Worm (Caenorhabditis elegans) whole organism, mixed stage, embryonic: ENCODE measurements around the gene fbxa-147.
A peak's percentile ranks its signal among the peaks of the same experiment; 100 is the strongest.

Experiments
- M03D4.4 ChIP-seq: sonication (generic microtip); optimal IDR thresholded peaks from 2 replicates; lab custom pipeline; 2017; ENCODE audit warnings: mild to moderate bottlenecking, missing genetic modification characterization, missing compliant biosample characterization
- bed-3 ChIP-seq: fragments of 200-800 bp; sonication (Bioruptor generic); optimal IDR thresholded peaks from 3 replicates; lab custom pipeline; 2018; ENCODE audit warnings: mild to moderate bottlenecking, missing genetic modification characterization, moderate library complexity, missing compliant biosample characterization
- blmp-1 ChIP-seq: fragments of 150-350 bp; optimal IDR thresholded peaks from 2 replicates; lab custom pipeline; 2014; ENCODE audit warnings: missing biosample characterization, missing genetic modification characterization
- ceh-39 ChIP-seq: fragments of 150-350 bp; optimal IDR thresholded peaks from 2 replicates; lab custom pipeline; 2014; ENCODE audit warnings: missing biosample characterization, missing genetic modification characterization
- ceh-43 ChIP-seq: fragments of 200-800 bp; sonication (Bioruptor generic); optimal IDR thresholded peaks from 2 replicates; lab custom pipeline; 2018; ENCODE audit warnings: mild to moderate bottlenecking, missing genetic modification characterization, moderate library complexity, missing compliant biosample characterization
- ceh-83 ChIP-seq: fragments of 200-800 bp; sonication (Bioruptor generic); optimal IDR thresholded peaks from 2 replicates; lab custom pipeline; 2018; ENCODE audit warnings: mild to moderate bottlenecking, missing genetic modification characterization, missing compliant biosample characterization
- ces-1 ChIP-seq: fragments of 150-350 bp; optimal IDR thresholded peaks from 2 replicates; lab custom pipeline; 2014; ENCODE audit warnings: missing biosample characterization, missing genetic modification reagents, missing genetic modification characterization
- cnd-1 ChIP-seq: fragments of 200-800 bp; sonication (Bioruptor generic); optimal IDR thresholded peaks from 2 replicates; lab custom pipeline; 2018; ENCODE audit warnings: mild to moderate bottlenecking, missing genetic modification characterization, missing compliant biosample characterization
- drap-1 ChIP-seq: fragments of 200-800 bp; sonication (Bioruptor generic); optimal IDR thresholded peaks from 3 replicates; lab custom pipeline; 2018; ENCODE audit warnings: mild to moderate bottlenecking, missing genetic modification characterization, missing compliant biosample characterization
- elt-1 ChIP-seq: sonication (generic microtip); optimal IDR thresholded peaks from 2 replicates; lab custom pipeline; 2017; ENCODE audit warnings: missing genetic modification characterization, mild to moderate bottlenecking, missing compliant biosample characterization, antibody characterized with exemption, moderate library complexity, borderline replicate concordance; ENCODE audit not compliant: insufficient read depth
- elt-3 ChIP-seq: fragments of 150-350 bp; optimal IDR thresholded peaks from 2 replicates; lab custom pipeline; 2014; ENCODE audit warnings: missing biosample characterization, missing genetic modification characterization
- flh-1 ChIP-seq: fragments of 200-800 bp; sonication (Bioruptor generic); optimal IDR thresholded peaks from 2 replicates; lab custom pipeline; 2018; ENCODE audit warnings: mild to moderate bottlenecking, missing genetic modification characterization, moderate library complexity, missing compliant biosample characterization
- ham-2 ChIP-seq: fragments of 200-800 bp; sonication (Bioruptor generic); optimal IDR thresholded peaks from 2 replicates; lab custom pipeline; 2018; ENCODE audit warnings: mild to moderate bottlenecking, missing genetic modification characterization, missing compliant biosample characterization
- hlh-1 ChIP-seq: fragments of 150-350 bp; optimal IDR thresholded peaks from 2 replicates; lab custom pipeline; 2014; ENCODE audit warnings: missing biosample characterization, missing genetic modification reagents, missing genetic modification characterization
- lin-13 ChIP-seq: fragments of 150-350 bp; optimal IDR thresholded peaks from 2 replicates; lab custom pipeline; 2014; ENCODE audit warnings: missing biosample characterization, missing genetic modification characterization
- lin-32 ChIP-seq: fragments of 200-800 bp; sonication (Bioruptor generic); optimal IDR thresholded peaks from 2 replicates; lab custom pipeline; 2018; ENCODE audit warnings: mild to moderate bottlenecking, missing genetic modification characterization, missing compliant biosample characterization
- lsy-2 ChIP-seq: fragments of 150-350 bp; optimal IDR thresholded peaks from 2 replicates; lab custom pipeline; 2014; ENCODE audit warnings: missing biosample characterization, missing genetic modification characterization
- mab-5 ChIP-seq: fragments of 150-350 bp; optimal IDR thresholded peaks from 2 replicates; lab custom pipeline; 2014; ENCODE audit warnings: missing biosample characterization, missing genetic modification characterization
- mep-1 ChIP-seq: fragments of 150-350 bp; optimal IDR thresholded peaks from 2 replicates; lab custom pipeline; 2017; ENCODE audit warnings: missing biosample characterization, missing genetic modification reagents, missing genetic modification characterization, inconsistent platforms
- mls-2 ChIP-seq: sonication (generic microtip); optimal IDR thresholded peaks from 2 replicates; lab custom pipeline; 2016; ENCODE audit warnings: mild to moderate bottlenecking, missing genetic modification characterization, moderate library complexity, missing compliant biosample characterization
- nhr-12 ChIP-seq: fragments of 150-350 bp; optimal IDR thresholded peaks from 2 replicates; lab custom pipeline; 2014; ENCODE audit warnings: missing biosample characterization, missing genetic modification characterization
- nhr-2 ChIP-seq: fragments of 150-350 bp; optimal IDR thresholded peaks from 2 replicates; lab custom pipeline; 2014; ENCODE audit warnings: missing biosample characterization, missing genetic modification characterization
- nhr-237 ChIP-seq: fragments of 150-350 bp; optimal IDR thresholded peaks from 2 replicates; lab custom pipeline; 2014; ENCODE audit warnings: missing biosample characterization, missing genetic modification characterization
- nhr-28 ChIP-seq: fragments of 150-350 bp; optimal IDR thresholded peaks from 2 replicates; lab custom pipeline; 2014; ENCODE audit warnings: missing biosample characterization, missing genetic modification characterization
- nhr-76 ChIP-seq: sonication (generic microtip); optimal IDR thresholded peaks from 2 replicates; lab custom pipeline; 2017; ENCODE audit warnings: missing biosample characterization, missing genetic modification characterization
- pha-4 ChIP-seq: fragments of 150-350 bp; optimal IDR thresholded peaks from 2 replicates; lab custom pipeline; 2018; ENCODE audit warnings: missing biosample characterization, missing genetic modification reagents, missing genetic modification characterization
- sem-2 ChIP-seq: fragments of 200-800 bp; sonication (Bioruptor generic); optimal IDR thresholded peaks from 2 replicates; lab custom pipeline; 2018; ENCODE audit warnings: mild to moderate bottlenecking, missing genetic modification characterization, missing compliant biosample characterization
- snpc-4 ChIP-seq: fragments of 150-350 bp; optimal IDR thresholded peaks from 2 replicates; lab custom pipeline; 2014; ENCODE audit warnings: missing biosample characterization, missing genetic modification characterization
- sptf-1 ChIP-seq: sonication (generic microtip); optimal IDR thresholded peaks from 2 replicates; lab custom pipeline; 2017; ENCODE audit warnings: mild to moderate bottlenecking, missing genetic modification characterization, moderate library complexity, missing compliant biosample characterization
- tbx-8 ChIP-seq: fragments of 200-800 bp; sonication (Bioruptor generic); optimal IDR thresholded peaks from 2 replicates; lab custom pipeline; 2018; ENCODE audit warnings: mild to moderate bottlenecking, missing genetic modification characterization, moderate library complexity, missing compliant biosample characterization
- unc-120 ChIP-seq: sonication (generic microtip); optimal IDR thresholded peaks from 2 replicates; lab custom pipeline; 2017; ENCODE audit warnings: missing genetic modification characterization, missing compliant biosample characterization; ENCODE audit not compliant: poor library complexity, severe bottlenecking
- unc-39 ChIP-seq: fragments of 150-350 bp; optimal IDR thresholded peaks from 2 replicates; lab custom pipeline; 2014; ENCODE audit warnings: missing biosample characterization, missing genetic modification characterization
- unc-62 ChIP-seq: fragments of 150-350 bp; optimal IDR thresholded peaks from 2 replicates; lab custom pipeline; 2014; ENCODE audit warnings: missing biosample characterization, missing genetic modification reagents, missing genetic modification characterization
- zip-8 ChIP-seq: fragments of 150-350 bp; optimal IDR thresholded peaks from 2 replicates; lab custom pipeline; 2014; ENCODE audit warnings: missing biosample characterization, missing genetic modification characterization
- ztf-11 ChIP-seq: fragments of 150-350 bp; optimal IDR thresholded peaks from 2 replicates; lab custom pipeline; 2014; ENCODE audit warnings: missing biosample characterization, missing genetic modification characterization

Gene fbxa-147

ce11 chrV:14695713-14696112, 20.6 kb upstream of the fbxa-147 start:
- peak; percentile 32 for TF ChIP-seq unc-62
- peak; percentile 50 for TF ChIP-seq hlh-1 (tag; lab: Kevin White, UChicago)
- TF ChIP-seq lin-13 (tag; lab: Kevin White, UChicago) = no peak
- TF ChIP-seq unc-120 (tag; lab: Kevin White, UChicago) = peak; percentile 35
- TF ChIP-seq, all 35 proteins: peak for 3

DNA sequence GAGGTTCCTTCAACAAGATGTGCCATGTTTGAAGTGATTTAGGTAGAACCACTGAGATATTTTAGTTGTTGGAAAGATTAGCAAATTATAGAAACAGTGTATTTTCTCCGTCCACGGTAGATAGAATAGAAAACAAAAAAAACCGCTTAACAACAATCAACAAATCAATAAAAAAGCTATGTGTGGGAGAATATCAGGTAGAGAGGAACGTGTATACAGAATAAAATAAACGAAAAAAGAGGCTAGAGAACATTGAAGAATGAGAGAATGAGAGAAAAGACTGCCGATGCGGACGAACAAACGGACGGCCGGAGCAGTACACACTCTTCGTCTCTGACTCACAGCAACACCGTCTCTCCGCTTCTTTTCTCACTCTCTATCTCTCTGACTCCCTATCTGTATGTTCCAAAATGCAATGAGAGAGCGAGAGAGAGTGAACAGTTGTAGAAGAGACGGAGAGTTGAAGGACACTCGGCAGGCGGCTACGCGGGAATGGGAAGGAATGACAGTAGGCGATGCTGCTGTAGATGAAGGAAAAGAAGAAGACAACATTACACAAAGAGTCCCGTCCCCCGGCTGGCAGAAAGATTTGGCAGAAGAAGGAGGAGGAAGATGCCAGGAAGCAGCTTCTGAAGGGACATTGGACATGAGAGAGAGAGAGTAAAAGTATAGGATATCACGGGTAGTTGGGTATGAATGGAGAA, 19.5 kb upstream of the fbxa-147 start, which contains the start of gene unc-112:
Gene unc-112 (minus strand): TSS at position 51 of the 704 bp plus-strand sequence.
- TF ChIP-seq bed-3 (GFP tag; lab: Kevin White, UChicago) (no peak), elt-1 (tag; lab: Kevin White, UChicago) (no peak), flh-1 (GFP tag; lab: Kevin White, UChicago) (no peak), ceh-83 (GFP tag; lab: Kevin White, UChicago) (no peak), lin-32 (no peak), sptf-1 (tag; lab: Kevin White, UChicago) (peak; percentile 77), lsy-2 (tag; lab: Kevin White, UChicago) (peak; percentile 35), blmp-1 (tag; lab: Kevin White, UChicago) (no peak), nhr-237 (peak; percentile 31), ceh-43 (GFP tag; lab: Kevin White, UChicago) (no peak), mls-2 (tag; lab: Kevin White, UChicago) (peak; percentile 89), nhr-28 (no peak), elt-3 (tag; lab: Kevin White, UChicago) (peak; percentile 14), cnd-1 (peak; percentile 76), ceh-39 (tag; lab: Kevin White, UChicago) (peak; percentile 6), unc-39 (tag; lab: Kevin White, UChicago) (no peak), sem-2 (no peak), mab-5 (tag; lab: Kevin White, UChicago) (no peak), tbx-8 (GFP tag; lab: Kevin White, UChicago) (no peak), M03D4.4 (peak; percentile 42), nhr-2 (peak; percentile 72), hlh-1 (tag; lab: Kevin White, UChicago) (peak; percentile 98), mep-1 (tag; lab: Kevin White, UChicago) (peak; percentile 66), zip-8 (tag; lab: Kevin White, UChicago) (no peak), ztf-11 (tag; lab: Kevin White, UChicago) (peak; percentile 78), ces-1 (peak; percentile 90), drap-1 (GFP tag; lab: Kevin White, UChicago) (peak; percentile 91), unc-120 (tag; lab: Kevin White, UChicago) (peak; percentile 99), pha-4 (tag; lab: Kevin White, UChicago) (peak; percentile 80), lin-13 (tag; lab: Kevin White, UChicago) (peak; percentile 15), ham-2 (GFP tag; lab: Kevin White, UChicago) (peak; percentile 86), nhr-12 (no peak), nhr-76 (tag; lab: Kevin White, UChicago) (no peak), snpc-4 (tag; lab: Kevin White, UChicago) (no peak), unc-62 (peak; percentile 97)

DNA sequence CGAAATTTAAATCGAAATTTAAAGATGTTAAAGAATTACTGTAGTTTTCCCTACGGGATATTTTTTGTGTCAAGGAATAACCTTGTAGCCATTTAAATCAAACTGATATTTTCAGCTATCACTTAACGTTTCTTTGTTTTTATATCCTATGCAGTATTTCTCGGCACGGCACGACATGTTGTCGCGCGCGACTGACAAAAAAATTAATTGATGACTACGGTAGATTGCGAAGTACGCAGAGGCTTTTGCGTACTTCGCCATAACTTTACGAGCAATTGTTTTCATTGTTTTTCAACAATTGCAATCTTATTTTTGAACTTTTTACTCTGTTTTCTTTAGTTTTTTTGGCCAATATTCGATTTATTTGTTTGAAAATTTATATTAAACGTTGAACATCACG, 18.3 kb upstream of the fbxa-147 start:
- TF ChIP-seq ceh-39 (tag; lab: Kevin White, UChicago) = no peak
- TF ChIP-seq ham-2 (GFP tag; lab: Kevin White, UChicago) = no peak
- TF ChIP-seq lsy-2 (tag; lab: Kevin White, UChicago) = peak; percentile 17
- TF ChIP-seq sptf-1 (tag; lab: Kevin White, UChicago) = no peak
- TF ChIP-seq nhr-28 = no peak
- TF ChIP-seq M03D4.4 = no peak
- TF ChIP-seq, all 35 proteins: peak for 1
